Fruit fly (Drosophila melanogaster) whole organism, embryonic: ENCODE measurements around the gene Alh.

ENCODE experiments used
- Aef1 ChIP-seq: fragments of 200-800 bp; sonication (Bioruptor generic); IDR thresholded peaks from 3 replicates; pipeline ENCODE4 v1.3.6; 2022; ENCODE audit warnings: missing biosample characterization, missing genetic modification characterization
- CG10431 ChIP-seq: fragments of 200-800 bp; sonication (Bioruptor generic); optimal IDR thresholded peaks from 3 replicates; lab custom pipeline; 2018; ENCODE audit warnings: missing biosample characterization, mild to moderate bottlenecking, missing genetic modification characterization
- CG11560 ChIP-seq: fragments of 200-800 bp; sonication (Bioruptor generic); IDR thresholded peaks from 3 replicates; pipeline ENCODE4 v1.3.6; 2022; ENCODE audit warnings: missing biosample characterization, missing genetic modification characterization
- CG12155 ChIP-seq: fragments of 200-800 bp; sonication (Bioruptor generic); optimal IDR thresholded peaks from 3 replicates; lab custom pipeline; 2016; ENCODE audit warnings: missing biosample characterization, missing genetic modification characterization
- CG13287 ChIP-seq: fragments of 200-800 bp; sonication (Bioruptor generic); IDR thresholded peaks from 2 replicates; pipeline ENCODE4 v1.3.6; 2022; ENCODE audit warnings: missing biosample characterization, missing genetic modification characterization; ENCODE audit not compliant: partially characterized antibody
- CG13894 ChIP-seq: fragments of 200-800 bp; sonication (Bioruptor generic); optimal IDR thresholded peaks from 3 replicates; lab custom pipeline; 2018; ENCODE audit warnings: missing biosample characterization, mild to moderate bottlenecking, missing genetic modification characterization, moderate library complexity
- CG1602 ChIP-seq: fragments of 200-800 bp; sonication (Bioruptor generic); optimal IDR thresholded peaks from 3 replicates; lab custom pipeline; 2016; ENCODE audit warnings: missing biosample characterization, missing genetic modification characterization
- CG16815 ChIP-seq: fragments of 200-800 bp; sonication (Bioruptor generic); optimal IDR thresholded peaks from 3 replicates; lab custom pipeline; 2017; ENCODE audit warnings: missing biosample characterization, mild to moderate bottlenecking, missing genetic modification characterization
- CG1792 ChIP-seq: fragments of 200-800 bp; sonication (Bioruptor generic); optimal IDR thresholded peaks from 2 replicates; lab custom pipeline; 2016; ENCODE audit warnings: missing biosample characterization, missing genetic modification characterization
- CG2120 ChIP-seq: fragments of 200-800 bp; sonication (Bioruptor generic); optimal IDR thresholded peaks from 3 replicates; lab custom pipeline; 2016; ENCODE audit warnings: missing biosample characterization, missing genetic modification characterization
- CG2199 ChIP-seq: fragments of 200-800 bp; sonication (Bioruptor generic); IDR thresholded peaks from 3 replicates; pipeline ENCODE4 v1.3.6; 2022; ENCODE audit warnings: missing biosample characterization, missing genetic modification characterization
- CG2889 ChIP-seq: fragments of 200-800 bp; sonication (Bioruptor generic); IDR thresholded peaks from 3 replicates; pipeline ENCODE4 v1.3.6; 2022; ENCODE audit warnings: missing biosample characterization, missing genetic modification characterization
- CG30020 ChIP-seq: fragments of 200-800 bp; optimal IDR thresholded peaks from 2 replicates; lab custom pipeline; 2019; ENCODE audit warnings: missing biosample characterization, mild to moderate bottlenecking, missing genetic modification characterization, moderate library complexity
- CG3065 ChIP-seq: fragments of 200-800 bp; sonication (Bioruptor generic); optimal IDR thresholded peaks from 2 replicates; lab custom pipeline; 2016; ENCODE audit warnings: missing biosample characterization, missing genetic modification characterization
- CG32767 ChIP-seq: fragments of 200-800 bp; sonication (Bioruptor generic); IDR thresholded peaks from 2 replicates; pipeline ENCODE4 v1.3.6; 2022; ENCODE audit warnings: missing biosample characterization, missing genetic modification characterization
- CG4854 ChIP-seq: fragments of 200-800 bp; sonication (Bioruptor generic); optimal IDR thresholded peaks from 2 replicates; lab custom pipeline; 2016; ENCODE audit warnings: missing biosample characterization, missing genetic modification characterization, inconsistent platforms
- CG6765 ChIP-seq: fragments of 200-800 bp; sonication (Bioruptor generic); optimal IDR thresholded peaks from 3 replicates; lab custom pipeline; 2017; ENCODE audit warnings: missing biosample characterization, mild to moderate bottlenecking, missing genetic modification characterization
- CG6791 ChIP-seq: fragments of 200-800 bp; sonication (Bioruptor generic); IDR thresholded peaks from 3 replicates; pipeline ENCODE4 v1.3.6; 2022; ENCODE audit warnings: missing biosample characterization, missing genetic modification characterization; ENCODE audit not compliant: partially characterized antibody
- CG7963 ChIP-seq: fragments of 200-800 bp; sonication (Bioruptor generic); IDR thresholded peaks from 3 replicates; pipeline ENCODE4 v1.3.6; 2022; ENCODE audit warnings: missing biosample characterization, missing genetic modification characterization; ENCODE audit not compliant: partially characterized antibody
- CG9437 ChIP-seq: fragments of 200-800 bp; sonication (Bioruptor generic); optimal IDR thresholded peaks from 2 replicates; lab custom pipeline; 2018; ENCODE audit warnings: missing biosample characterization, mild to moderate bottlenecking, missing genetic modification characterization
- D ChIP-seq, 2 experiments: fragments of 200-800 bp in 1 of 2; fragments of >200 bp in 1 of 2; sonication (Bioruptor generic) in 1 of 2; optimal IDR thresholded peaks; 2 replicates in 1 of 2; 3 replicates in 1 of 2; lab custom pipeline; 2017; ENCODE audit warnings: mild to moderate bottlenecking in 1 of 2, missing biosample characterization in 1 of 2, missing genetic modification characterization in 1 of 2, missing genetic modification reagents in 1 of 2
- Deaf1 ChIP-seq: fragments of 200-800 bp; optimal IDR thresholded peaks from 3 replicates; lab custom pipeline; 2019; ENCODE audit warnings: missing biosample characterization, mild to moderate bottlenecking, missing genetic modification characterization, moderate library complexity
- Doc2 ChIP-seq: fragments of 200-800 bp; sonication (Bioruptor generic); IDR thresholded peaks from 2 replicates; pipeline ENCODE4 v1.3.6; 2022; ENCODE audit warnings: missing biosample characterization, missing genetic modification characterization
- HLH4C ChIP-seq: fragments of 200-800 bp; sonication (Bioruptor generic); IDR thresholded peaks from 3 replicates; pipeline ENCODE4 v1.3.6; 2022; ENCODE audit warnings: missing biosample characterization, missing genetic modification characterization; ENCODE audit not compliant: partially characterized antibody
- MESR4 ChIP-seq: fragments of 200-800 bp; sonication (Bioruptor generic); optimal IDR thresholded peaks from 2 replicates; lab custom pipeline; 2018; ENCODE audit warnings: missing biosample characterization, mild to moderate bottlenecking, missing genetic modification characterization, moderate library complexity
- MTF-1 ChIP-seq: fragments of 200-800 bp; sonication (Bioruptor generic); optimal IDR thresholded peaks from 2 replicates; lab custom pipeline; 2018; ENCODE audit warnings: missing biosample characterization, mild to moderate bottlenecking, missing genetic modification characterization, borderline replicate concordance
- NfI ChIP-seq: fragments of 200-800 bp; sonication (Bioruptor generic); optimal IDR thresholded peaks from 3 replicates; lab custom pipeline; 2018; ENCODE audit warnings: missing biosample characterization, mild to moderate bottlenecking, missing genetic modification characterization, moderate library complexity
- Optix ChIP-seq: fragments of 200-800 bp; sonication (Bioruptor generic); IDR thresholded peaks from 3 replicates; pipeline ENCODE4 v1.3.6; 2022; ENCODE audit warnings: missing biosample characterization, missing genetic modification characterization
- Sox100B ChIP-seq: fragments of 200-800 bp; sonication (Bioruptor generic); optimal IDR thresholded peaks from 3 replicates; lab custom pipeline; 2018; ENCODE audit warnings: missing biosample characterization, mild to moderate bottlenecking, missing genetic modification characterization
- ash1 ChIP-seq: fragments of 200-800 bp; sonication (Bioruptor generic); optimal IDR thresholded peaks from 2 replicates; lab custom pipeline; 2018; ENCODE audit warnings: missing biosample characterization, mild to moderate bottlenecking, missing genetic modification characterization
- cato ChIP-seq: fragments of 200-800 bp; sonication (Bioruptor generic); optimal IDR thresholded peaks from 2 replicates; lab custom pipeline; 2016; ENCODE audit warnings: missing biosample characterization, missing genetic modification characterization, borderline replicate concordance
- ci ChIP-seq: fragments of 200-800 bp; sonication (Bioruptor generic); IDR thresholded peaks from 3 replicates; pipeline ENCODE4 v1.3.6; 2022; ENCODE audit warnings: missing biosample characterization, missing genetic modification characterization
- disco-r ChIP-seq: fragments of 200-800 bp; sonication (Bioruptor generic); optimal IDR thresholded peaks from 2 replicates; lab custom pipeline; 2016; ENCODE audit warnings: missing biosample characterization, missing genetic modification characterization
- ham ChIP-seq: fragments of 200-800 bp; sonication (Bioruptor generic); IDR thresholded peaks from 2 replicates; pipeline ENCODE4 v1.3.6; 2022; ENCODE audit warnings: missing biosample characterization, missing genetic modification characterization
- hbn ChIP-seq: fragments of 200-800 bp; sonication (Bioruptor generic); IDR thresholded peaks from 2 replicates; pipeline ENCODE4 v1.3.6; 2022; ENCODE audit warnings: missing biosample characterization, missing genetic modification characterization; ENCODE audit not compliant: partially characterized antibody
- ind ChIP-seq: fragments of 200-800 bp; sonication (Bioruptor generic); optimal IDR thresholded peaks from 3 replicates; lab custom pipeline; 2016; ENCODE audit warnings: missing biosample characterization, missing genetic modification characterization
- inv ChIP-seq: fragments of 200-800 bp; sonication (Bioruptor generic); IDR thresholded peaks from 2 replicates; pipeline ENCODE4 v1.3.6; 2022; ENCODE audit warnings: missing biosample characterization, missing genetic modification characterization; ENCODE audit not compliant: partially characterized antibody
- jigr1 ChIP-seq: fragments of 200-800 bp; sonication (Bioruptor generic); IDR thresholded peaks from 3 replicates; pipeline ENCODE4 v1.3.6; 2022; ENCODE audit warnings: missing biosample characterization, missing genetic modification characterization
- knrl ChIP-seq: fragments of 200-800 bp; sonication (Bioruptor generic); IDR thresholded peaks from 3 replicates; pipeline ENCODE4 v1.3.6; 2022; ENCODE audit warnings: missing biosample characterization, missing genetic modification characterization; ENCODE audit not compliant: partially characterized antibody
- nerfin-1 ChIP-seq: fragments of 200-800 bp; sonication (Bioruptor generic); optimal IDR thresholded peaks from 3 replicates; lab custom pipeline; 2019; ENCODE audit warnings: missing biosample characterization, mild to moderate bottlenecking, missing genetic modification characterization, moderate library complexity
- org-1 ChIP-seq: fragments of 200-800 bp; sonication (Bioruptor generic); optimal IDR thresholded peaks from 2 replicates; lab custom pipeline; 2017; ENCODE audit warnings: missing biosample characterization, missing genetic modification characterization
- pfk ChIP-seq: fragments of 200-800 bp; sonication (Bioruptor generic); optimal IDR thresholded peaks from 2 replicates; lab custom pipeline; 2018; ENCODE audit warnings: missing biosample characterization, mild to moderate bottlenecking, missing genetic modification characterization, moderate library complexity
- psq ChIP-seq: fragments of 200-800 bp; sonication (Bioruptor generic); optimal IDR thresholded peaks from 2 replicates; lab custom pipeline; 2017; ENCODE audit warnings: missing biosample characterization, missing genetic modification characterization
- pzg ChIP-seq: fragments of 200-800 bp; sonication (Bioruptor generic); optimal IDR thresholded peaks from 3 replicates; lab custom pipeline; 2018; ENCODE audit warnings: missing biosample characterization, mild to moderate bottlenecking, missing genetic modification characterization, moderate library complexity
- row ChIP-seq: fragments of 200-800 bp; sonication (Bioruptor generic); IDR thresholded peaks from 3 replicates; pipeline ENCODE4 v1.3.6; 2022; ENCODE audit warnings: missing biosample characterization, missing genetic modification characterization
- sqz ChIP-seq: fragments of 200-800 bp; sonication (Bioruptor generic); optimal IDR thresholded peaks from 3 replicates; lab custom pipeline; 2018; ENCODE audit warnings: missing biosample characterization, mild to moderate bottlenecking, missing genetic modification characterization
- tap ChIP-seq: fragments of 200-800 bp; optimal IDR thresholded peaks from 3 replicates; lab custom pipeline; 2019; ENCODE audit warnings: missing biosample characterization, mild to moderate bottlenecking, missing genetic modification characterization, moderate library complexity
- tup ChIP-seq: fragments of 200-800 bp; sonication (Bioruptor generic); optimal IDR thresholded peaks from 2 replicates; lab custom pipeline; 2016; ENCODE audit warnings: missing biosample characterization, mild to moderate bottlenecking, missing genetic modification characterization, moderate library complexity
- yki ChIP-seq: fragments of >200 bp; optimal IDR thresholded peaks from 3 replicates; lab custom pipeline; 2018
- zfh2 ChIP-seq: fragments of 200-800 bp; sonication (Bioruptor generic); optimal IDR thresholded peaks from 2 replicates; lab custom pipeline; 2016; ENCODE audit warnings: missing biosample characterization, missing genetic modification characterization

Gene Alh

DNA sequence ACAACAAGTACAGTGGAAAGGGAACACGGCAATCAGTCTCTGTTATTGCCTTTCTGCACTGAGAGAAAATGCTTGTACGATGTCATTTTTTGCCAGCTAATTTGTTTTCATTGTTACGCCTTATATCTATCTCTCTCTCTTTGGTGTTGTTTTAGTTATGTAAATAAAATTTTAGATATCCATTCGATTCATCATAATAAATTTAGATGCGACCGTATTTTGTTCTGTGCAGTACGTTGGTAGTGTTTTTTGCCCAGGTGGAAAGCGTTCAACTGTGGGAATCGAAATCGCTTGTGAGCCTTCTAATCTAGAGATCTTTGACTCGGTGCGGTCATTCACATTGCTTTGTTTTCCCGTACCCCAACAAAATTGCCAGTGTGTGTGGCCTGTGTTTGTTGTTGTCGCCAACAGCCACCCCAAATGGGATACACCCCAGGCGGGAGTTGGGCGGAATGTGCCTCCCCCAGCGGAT, 48.2 kb downstream of the Alh start (continued):
- TF ChIP-seq ci (GFP tag; lab: Robert Waterston, UW): no peak
- TF ChIP-seq CG32767 (GFP tag; lab: Robert Waterston, UW): no peak
- no peak for TF ChIP-seq ham (GFP tag; lab: Robert Waterston, UW)
- TF ChIP-seq CG1792 (GFP tag; lab: Kevin White, UChicago): peak; percentile 89
- peak; percentile 90 for TF ChIP-seq tap
- TF ChIP-seq ash1 (GFP tag; lab: Kevin White, UChicago): peak; percentile 68
- TF ChIP-seq org-1: peak; percentile 80
- TF ChIP-seq Deaf1: peak; percentile 66
- peak; percentile 83 for TF ChIP-seq nerfin-1
- TF ChIP-seq psq (GFP tag; lab: Kevin White, UChicago): peak; percentile 46
- TF ChIP-seq CG1602 (GFP tag; lab: Kevin White, UChicago): peak; percentile 82
- TF ChIP-seq CG2889 (GFP tag; lab: Robert Waterston, UW): no peak
- peak; percentile 29 for TF ChIP-seq pfk (GFP tag; lab: Kevin White, UChicago)
- TF ChIP-seq knrl: no peak
- TF ChIP-seq CG30020 (tag; lab: Kevin White, UChicago): peak; percentile 42
- peak; percentile 78 for TF ChIP-seq CG16815
- peak; percentile 67 for TF ChIP-seq tup (GFP tag; lab: Kevin White, UChicago)
- TF ChIP-seq pzg: peak; percentile 7
- peak; percentile 58 for TF ChIP-seq disco-r (GFP tag; lab: Kevin White, UChicago)
- no peak for TF ChIP-seq sqz (GFP tag; lab: Kevin White, UChicago)
- peak; percentile 83 for TF ChIP-seq CG12155
- no peak for TF ChIP-seq CG6791
- no peak for TF ChIP-seq D (optimal IDR thresholded peaks at IDR 0.05; lab: Kevin White, UChicago)
- TF ChIP-seq D (GFP tag; optimal IDR thresholded peaks at IDR 0.05; lab: Kevin White, UChicago): peak; percentile 91
- TF ChIP-seq row: no peak
- TF ChIP-seq CG9437 (GFP tag; lab: Kevin White, UChicago): peak; percentile 80
- peak; percentile 82 for TF ChIP-seq zfh2 (GFP tag; lab: Kevin White, UChicago)
- TF ChIP-seq CG13287: no peak
- TF ChIP-seq jigr1: no peak
- TF ChIP-seq Optix: no peak
- peak; percentile 80 for TF ChIP-seq CG4854
- no peak for TF ChIP-seq CG11560 (tag; lab: Robert Waterston, UW)
- TF ChIP-seq MTF-1 (GFP tag; lab: Kevin White, UChicago): peak; percentile 70
- peak; percentile 89 for TF ChIP-seq Sox100B
- peak; percentile 73 for TF ChIP-seq CG6765 (GFP tag; lab: Kevin White, UChicago)
- no peak for TF ChIP-seq CG2199 (GFP tag; lab: Robert Waterston, UW)
- no peak for TF ChIP-seq inv
- peak; percentile 0 for TF ChIP-seq MESR4 (GFP tag; lab: Kevin White, UChicago)
- no peak for TF ChIP-seq yki (lab: Kevin White, UChicago)
- TF ChIP-seq ind (GFP tag; lab: Kevin White, UChicago): peak; percentile 93
- peak; percentile 89 for TF ChIP-seq NfI (GFP tag; lab: Kevin White, UChicago)
- no peak for TF ChIP-seq CG7963 (GFP tag; lab: Robert Waterston, UW)
- no peak for TF ChIP-seq Aef1 (GFP tag; lab: Robert Waterston, UW)
- TF ChIP-seq HLH4C (GFP tag; lab: Robert Waterston, UW): no peak
- no peak for TF ChIP-seq Doc2 (GFP tag; lab: Robert Waterston, UW)
- TF ChIP-seq hbn (GFP tag; lab: Robert Waterston, UW): no peak
- peak; percentile 96 for TF ChIP-seq CG2120 (GFP tag; lab: Kevin White, UChicago)
- peak; percentile 87 for TF ChIP-seq CG13894 (tag; lab: Kevin White, UChicago)
- TF ChIP-seq CG10431 (GFP tag; lab: Kevin White, UChicago): peak; percentile 20
- TF ChIP-seq cato: peak; percentile 71
- peak; percentile 42 for TF ChIP-seq CG3065
